Worm (Caenorhabditis elegans): ENCODE results near the gene K01A2.4.

Gene K01A2.4

DNA sequence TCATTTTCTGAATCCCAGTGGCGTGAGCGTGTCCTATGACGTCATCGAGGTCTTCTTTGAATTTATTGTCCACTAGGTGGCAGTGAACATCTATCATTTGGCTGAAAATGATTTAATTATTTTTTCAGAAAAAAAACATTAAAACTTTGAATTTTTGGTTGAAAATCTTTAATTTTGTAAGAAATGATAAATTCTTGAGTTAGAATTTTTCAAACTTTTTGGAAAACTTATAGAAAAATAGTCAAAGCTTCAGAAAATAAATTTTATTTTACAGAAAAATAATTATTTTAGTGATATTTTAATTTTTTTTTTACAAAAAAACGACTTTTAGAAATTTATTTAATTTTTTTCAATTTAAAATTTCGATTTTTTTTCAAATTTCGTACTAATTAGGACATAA, 28.6 kb upstream of the K01A2.4 start, which contains the start of gene B0432.8:
Gene B0432.8 (minus strand): TSS at position 101 of the 400 bp plus-strand sequence.
- TF ChIP-seq ceh-16 (tag; optimal IDR thresholded peaks at IDR 0.05) = no peak
- TF ChIP-seq nhr-28 (tag; optimal IDR thresholded peaks at IDR 0.05) = no peak
- TF ChIP-seq elt-3 (tag; optimal IDR thresholded peaks at IDR 0.05) = no peak
- TF ChIP-seq sea-2 (GFP tag; optimal IDR thresholded peaks at IDR 0.05) = no peak
- no peak for TF ChIP-seq unc-62 (GFP tag; optimal IDR thresholded peaks at IDR 0.05)
- no peak for TF ChIP-seq mdl-1 (tag; optimal IDR thresholded peaks at IDR 0.05)
- TF ChIP-seq fkh-2 (tag; optimal IDR thresholded peaks at IDR 0.05) = no peak
- TF ChIP-seq aly-2 (tag; optimal IDR thresholded peaks at IDR 0.05) = no peak
- no peak for TF ChIP-seq nhr-12 (tag; optimal IDR thresholded peaks at IDR 0.05)
- no peak for TF ChIP-seq elt-1 (tag; optimal IDR thresholded peaks at IDR 0.05)
- TF ChIP-seq nhr-23 (tag; optimal IDR thresholded peaks at IDR 0.05) = no peak
- no peak for TF ChIP-seq lin-39 (tag; optimal IDR thresholded peaks at IDR 0.05)
- TF ChIP-seq ceh-9 (tag; optimal IDR thresholded peaks at IDR 0.05) = no peak
- TF ChIP-seq tbx-2 (tag; optimal IDR thresholded peaks at IDR 0.05) = no peak
- no peak for TF ChIP-seq ztf-11 (tag; optimal IDR thresholded peaks at IDR 0.05)
- TF ChIP-seq nhr-77 (tag; optimal IDR thresholded peaks at IDR 0.05) = no peak
- no peak for TF ChIP-seq fkh-10 (GFP tag; optimal IDR thresholded peaks at IDR 0.05)

DNA sequence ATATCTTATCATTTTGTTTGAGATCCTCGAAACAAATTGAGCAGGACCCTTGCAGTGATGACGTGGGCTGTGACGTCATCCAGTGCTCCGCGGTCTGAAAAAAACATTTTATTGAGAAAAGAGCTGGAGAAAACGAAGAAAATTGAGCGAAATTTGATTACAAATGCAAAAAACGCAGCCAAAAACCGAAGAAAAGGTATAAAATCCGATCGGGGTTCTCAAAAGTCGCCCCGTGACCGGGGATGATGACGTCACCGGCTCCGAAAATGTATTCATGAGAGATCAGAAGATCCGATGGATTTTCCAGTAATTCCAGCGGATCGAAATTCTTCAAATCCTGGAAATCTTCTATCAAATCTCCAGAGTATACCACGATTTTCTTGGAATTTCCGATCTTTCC, 24.8 kb upstream of the K01A2.4 start, which contains the start of gene trul-1:
Gene trul-1 (minus strand): TSS at position 101 of the 400 bp plus-strand sequence.
- TF ChIP-seq fkh-10 (GFP tag; optimal IDR thresholded peaks at IDR 0.05) (no peak), nhr-23 (tag; optimal IDR thresholded peaks at IDR 0.05) (no peak), lin-39 (tag; optimal IDR thresholded peaks at IDR 0.05) (no peak), nhr-28 (tag; optimal IDR thresholded peaks at IDR 0.05) (no peak), egl-27 (tag; optimal IDR thresholded peaks at IDR 0.05) (no peak), nhr-67 (tag; optimal IDR thresholded peaks at IDR 0.05) (no peak), pha-4 (tag; optimal IDR thresholded peaks at IDR 0.05) (no peak), nhr-237 (tag; optimal IDR thresholded peaks at IDR 0.05) (no peak), tbx-2 (tag; optimal IDR thresholded peaks at IDR 0.05) (no peak), nfya-1 (tag; optimal IDR thresholded peaks at IDR 0.05; ENCODE audit: insufficient read depth) (no peak), lsy-12 (tag; optimal IDR thresholded peaks at IDR 0.05) (no peak), unc-39 (tag; optimal IDR thresholded peaks at IDR 0.05) (no peak)

ce11 chrII:283594-283993, 23.7 kb upstream of the K01A2.4 start, which contains the start of gene B0432.9:
TSS of gene B0432.9 (minus strand) at chrII:283694.
- TF ChIP-seq nhr-76 (tag; optimal IDR thresholded peaks at IDR 0.05) = no peak
- no peak for TF ChIP-seq hmg-11 (tag; optimal IDR thresholded peaks at IDR 0.05)
- TF ChIP-seq nhr-25 (tag; optimal IDR thresholded peaks at IDR 0.05) = no peak
- no peak for TF ChIP-seq ceh-28 (tag; optimal IDR thresholded peaks at IDR 0.05)
- TF ChIP-seq egl-5 (tag; optimal IDR thresholded peaks at IDR 0.05) = no peak
- no peak for TF ChIP-seq nhr-23 (tag; optimal IDR thresholded peaks at IDR 0.05)
- TF ChIP-seq nhr-237 (tag; optimal IDR thresholded peaks at IDR 0.05) = no peak
- TF ChIP-seq aly-2 (tag; optimal IDR thresholded peaks at IDR 0.05) = no peak
- TF ChIP-seq eor-1 (tag; optimal IDR thresholded peaks at IDR 0.05) = no peak
- TF ChIP-seq unc-62 (GFP tag; optimal IDR thresholded peaks at IDR 0.05) = no peak
- TF ChIP-seq nhr-77 (tag; optimal IDR thresholded peaks at IDR 0.05) = no peak
- TF ChIP-seq tbx-2 (tag; optimal IDR thresholded peaks at IDR 0.05) = no peak
- TF ChIP-seq ceh-9 (tag; optimal IDR thresholded peaks at IDR 0.05) = no peak
- no peak for TF ChIP-seq snpc-4 (tag; optimal IDR thresholded peaks at IDR 0.05)
- TF ChIP-seq lin-15B (tag; optimal IDR thresholded peaks at IDR 0.05) = no peak
- TF ChIP-seq fos-1 (tag; optimal IDR thresholded peaks at IDR 0.05) = no peak

DNA sequence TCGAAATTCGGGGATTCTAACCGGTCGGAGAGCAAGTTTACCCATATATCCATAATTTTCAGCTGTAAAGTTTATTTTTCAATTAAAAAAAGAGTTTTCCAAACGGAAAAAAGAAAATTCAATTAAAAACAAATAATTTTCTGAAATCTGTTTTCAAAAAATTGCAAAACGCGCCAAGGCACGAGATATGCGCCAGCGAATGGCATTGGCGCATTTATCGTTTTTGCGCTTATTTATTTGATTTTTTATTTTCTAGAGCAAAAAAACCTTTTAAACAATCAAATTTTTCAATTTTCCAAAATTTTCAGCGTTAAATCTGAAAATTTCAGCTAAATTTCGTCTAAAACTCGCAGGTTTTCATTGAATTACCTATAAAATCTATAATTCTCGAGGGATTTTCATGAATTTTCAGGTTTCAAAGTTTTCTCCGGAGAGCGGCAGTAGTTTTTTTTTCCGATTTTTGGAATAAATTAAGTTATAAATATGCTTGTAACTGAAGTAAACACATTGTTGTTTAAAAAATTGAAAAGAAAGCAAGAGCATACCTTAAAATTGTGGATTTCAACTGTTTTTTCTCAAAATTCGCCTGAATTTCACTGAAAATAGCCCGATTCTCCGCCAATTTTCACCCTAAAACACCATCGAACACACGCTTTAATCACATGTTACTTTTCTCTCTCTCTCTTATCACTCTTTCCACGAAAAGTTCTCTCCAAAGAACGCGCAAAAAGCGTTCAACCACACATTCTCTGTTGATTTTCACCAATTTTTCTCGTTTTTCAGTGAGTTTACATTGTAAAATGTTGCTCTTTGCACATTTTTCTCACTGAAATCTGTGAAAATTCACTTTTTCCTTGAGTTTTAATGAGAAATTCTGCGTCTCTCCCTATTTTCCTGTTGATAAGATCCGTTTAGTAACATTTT, 21.4 kb upstream of the K01A2.4 start, which contains the start of gene B0432.10:
Gene B0432.10 (minus strand): TSS at position 649 of the 924 bp plus-strand sequence.
- TF ChIP-seq skn-1 (tag; optimal IDR thresholded peaks at IDR 0.05) = peak; percentile 69
- peak; percentile 94 for TF ChIP-seq pha-4 (tag; optimal IDR thresholded peaks at IDR 0.05)
- peak; percentile 42 for TF ChIP-seq lsy-12 (tag; optimal IDR thresholded peaks at IDR 0.05)
- TF ChIP-seq R02D3.7 (tag; optimal IDR thresholded peaks at IDR 0.05) = peak; percentile 56
- TF ChIP-seq fkh-10 (GFP tag; optimal IDR thresholded peaks at IDR 0.05) = peak; percentile 8
- TF ChIP-seq hmg-11 (tag; optimal IDR thresholded peaks at IDR 0.05) = peak; percentile 18
- no peak for TF ChIP-seq nhr-28 (tag; optimal IDR thresholded peaks at IDR 0.05)
- TF ChIP-seq ceh-82 (tag; optimal IDR thresholded peaks at IDR 0.05) = peak; percentile 47
- peak; percentile 90 for TF ChIP-seq nhr-23 (tag; optimal IDR thresholded peaks at IDR 0.05)
- TF ChIP-seq lin-15B (tag; optimal IDR thresholded peaks at IDR 0.05) = peak; percentile 92
- peak; percentile 26 for TF ChIP-seq lin-39 (tag; optimal IDR thresholded peaks at IDR 0.05)
- TF ChIP-seq pqm-1 (tag; optimal IDR thresholded peaks at IDR 0.05) = peak; percentile 91
- peak; percentile 40 for TF ChIP-seq ama-1 (optimal IDR thresholded peaks at IDR 0.05)
- TF ChIP-seq snpc-4 (tag; optimal IDR thresholded peaks at IDR 0.05) = peak; percentile 91
- TF ChIP-seq nhr-77 (tag; optimal IDR thresholded peaks at IDR 0.05) = no peak
- TF ChIP-seq daf-12 (tag; optimal IDR thresholded peaks at IDR 0.05) = no peak
- TF ChIP-seq nhr-25 (tag; optimal IDR thresholded peaks at IDR 0.05) = peak; percentile 57
- TF ChIP-seq nfya-1 (tag; optimal IDR thresholded peaks at IDR 0.05; ENCODE audit: insufficient read depth) = peak; percentile 88
- TF ChIP-seq elt-2 (tag; optimal IDR thresholded peaks at IDR 0.05) = peak; percentile 32
- TF ChIP-seq ceh-28 (tag; optimal IDR thresholded peaks at IDR 0.05) = peak; percentile 18
- no peak for TF ChIP-seq zag-1 (tag; optimal IDR thresholded peaks at IDR 0.05)
- TF ChIP-seq egl-5 (tag; optimal IDR thresholded peaks at IDR 0.05) = peak; percentile 58
- no peak for TF ChIP-seq nhr-67 (tag; optimal IDR thresholded peaks at IDR 0.05)
- TF ChIP-seq nhr-11 (tag; optimal IDR thresholded peaks at IDR 0.05) = no peak

Data from whole organism, L3 larva.